Fruit fly (Drosophila melanogaster): Measurements from ENCODE around the gene CG14642.

DNA sequence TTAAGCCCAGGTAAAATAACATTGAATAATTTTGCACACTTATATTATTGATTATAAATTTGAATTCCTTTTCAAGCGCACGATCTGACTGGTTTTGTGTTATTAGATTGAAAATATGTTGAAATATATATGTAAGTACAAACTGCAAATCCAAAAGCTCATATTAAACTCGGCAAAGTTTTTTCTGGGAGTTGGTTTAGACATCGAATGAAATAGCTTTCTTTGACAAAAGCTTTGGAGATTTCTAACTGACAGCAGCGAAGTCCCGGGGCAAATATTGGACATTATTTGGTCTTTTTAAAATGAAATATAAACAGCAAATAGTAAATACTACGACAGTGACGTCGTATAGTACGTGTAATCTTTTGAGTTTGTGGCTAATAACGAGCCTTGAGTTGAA is 8.7 kb upstream of the CG14642 start, which contains the start of gene TwdlG:
- no peak for TF ChIP-seq psq (optimal IDR thresholded peaks at IDR 0.05)
- no peak for TF ChIP-seq Dll (optimal IDR thresholded peaks at IDR 0.05)
- TF ChIP-seq CG8478 (optimal IDR thresholded peaks at IDR 0.05), result no peak

All from whole organism.